Worm (Caenorhabditis elegans) whole organism, late embryonic: ENCODE results near the gene T05B9.1.
A peak's percentile ranks its signal among the peaks of the same experiment; 100 is the strongest.

Experiments
- C38D4.7 ChIP-seq: fragments of 200-800 bp; sonication (Bioruptor generic); optimal IDR thresholded peaks from 2 replicates; lab custom pipeline; 2018; ENCODE audit warnings: mild to moderate bottlenecking, missing genetic modification characterization, moderate library complexity, missing compliant biosample characterization
- K09A11.1 ChIP-seq: sonication (generic microtip); optimal IDR thresholded peaks from 2 replicates; lab custom pipeline; 2017; ENCODE audit warnings: antibody characterized with exemption, mild to moderate bottlenecking, missing genetic modification characterization, missing compliant biosample characterization; ENCODE audit not compliant: insufficient read depth
- T23F11.4 ChIP-seq: fragments of 200-800 bp; sonication (Bioruptor generic); optimal IDR thresholded peaks from 2 replicates; lab custom pipeline; 2018; ENCODE audit warnings: mild to moderate bottlenecking, missing genetic modification characterization, missing compliant biosample characterization
- Y22D7AL.16 ChIP-seq: sonication (generic microtip); optimal IDR thresholded peaks from 2 replicates; lab custom pipeline; 2016; ENCODE audit warnings: missing genetic modification characterization, missing compliant biosample characterization
- ceh-19 ChIP-seq: fragments of 200-800 bp; sonication (Bioruptor generic); optimal IDR thresholded peaks from 2 replicates; lab custom pipeline; 2018; ENCODE audit warnings: mild to moderate bottlenecking, missing genetic modification characterization, missing compliant biosample characterization
- ceh-2 ChIP-seq: sonication (generic microtip); optimal IDR thresholded peaks from 2 replicates; lab custom pipeline; 2016; ENCODE audit warnings: missing genotype, missing genetic modification characterization, missing compliant biosample characterization
- ceh-34 ChIP-seq: sonication (generic microtip); optimal IDR thresholded peaks from 2 replicates; lab custom pipeline; 2016; ENCODE audit warnings: mild to moderate bottlenecking, missing genetic modification characterization, missing compliant biosample characterization
- ceh-9 ChIP-seq: sonication (generic microtip); optimal IDR thresholded peaks from 2 replicates; lab custom pipeline; 2016; ENCODE audit warnings: mild to moderate bottlenecking, missing genetic modification characterization, inconsistent platforms, missing compliant biosample characterization
- che-1 ChIP-seq: sonication (generic microtip); optimal IDR thresholded peaks from 2 replicates; lab custom pipeline; 2016; ENCODE audit warnings: mild to moderate bottlenecking, missing genetic modification characterization, missing compliant biosample characterization
- elt-2 ChIP-seq: sonication (generic microtip); optimal IDR thresholded peaks from 2 replicates; lab custom pipeline; 2016; ENCODE audit warnings: missing genetic modification reagents, missing genetic modification characterization, missing compliant biosample characterization
- hlh-13 ChIP-seq: fragments of 200-800 bp; sonication (Bioruptor generic); optimal IDR thresholded peaks from 2 replicates; lab custom pipeline; 2018; ENCODE audit warnings: mild to moderate bottlenecking, missing genetic modification characterization, missing compliant biosample characterization
- hlh-15 ChIP-seq: sonication (generic microtip); optimal IDR thresholded peaks from 2 replicates; lab custom pipeline; 2016; ENCODE audit warnings: missing genetic modification characterization, missing compliant biosample characterization
- hlh-6 ChIP-seq: sonication (generic microtip); optimal IDR thresholded peaks from 2 replicates; lab custom pipeline; 2016; ENCODE audit warnings: missing genotype, missing genetic modification characterization, missing compliant biosample characterization
- lim-6 ChIP-seq: sonication (generic microtip); optimal IDR thresholded peaks from 2 replicates; lab custom pipeline; 2016; ENCODE audit warnings: missing genetic modification characterization, missing compliant biosample characterization
- lin-11 ChIP-seq: fragments of 200-800 bp; sonication (Bioruptor generic); optimal IDR thresholded peaks from 2 replicates; lab custom pipeline; 2018; ENCODE audit warnings: mild to moderate bottlenecking, missing genetic modification characterization, missing compliant biosample characterization
- madf-2 ChIP-seq: sonication (generic microtip); optimal IDR thresholded peaks from 2 replicates; lab custom pipeline; 2017; ENCODE audit warnings: missing genetic modification characterization, missing compliant biosample characterization
- mec-3 ChIP-seq: sonication (generic microtip); optimal IDR thresholded peaks from 2 replicates; lab custom pipeline; 2016; ENCODE audit warnings: borderline replicate concordance, missing genetic modification characterization, missing compliant biosample characterization
- nfya-1 ChIP-seq: sonication (generic microtip); optimal IDR thresholded peaks from 2 replicates; lab custom pipeline; 2017; ENCODE audit warnings: missing genetic modification characterization, mild to moderate bottlenecking, missing compliant biosample characterization, antibody characterized with exemption, moderate library complexity
- nhr-11 ChIP-seq: fragments of 150-350 bp; optimal IDR thresholded peaks from 2 replicates; lab custom pipeline; 2014; ENCODE audit warnings: missing biosample characterization, missing genetic modification characterization
- nhr-232 ChIP-seq: sonication (generic microtip); optimal IDR thresholded peaks from 2 replicates; lab custom pipeline; 2016; ENCODE audit warnings: missing genetic modification characterization, missing compliant biosample characterization
- npax-4 ChIP-seq: sonication (generic microtip); optimal IDR thresholded peaks from 2 replicates; lab custom pipeline; 2016; ENCODE audit warnings: missing genetic modification characterization, missing compliant biosample characterization
- odd-2 ChIP-seq: sonication (generic microtip); optimal IDR thresholded peaks from 2 replicates; lab custom pipeline; 2017; ENCODE audit warnings: antibody characterized with exemption, mild to moderate bottlenecking, missing genetic modification characterization, missing compliant biosample characterization
- pag-3 ChIP-seq: sonication (generic microtip); optimal IDR thresholded peaks from 2 replicates; lab custom pipeline; 2016; ENCODE audit warnings: missing compliant biosample characterization, missing genetic modification characterization, borderline replicate concordance
- pha-2 ChIP-seq: sonication (generic microtip); optimal IDR thresholded peaks from 2 replicates; lab custom pipeline; 2017; ENCODE audit warnings: mild to moderate bottlenecking, missing genetic modification characterization, missing compliant biosample characterization
- pqm-1 ChIP-seq: sonication (generic microtip); optimal IDR thresholded peaks from 2 replicates; lab custom pipeline; 2016; ENCODE audit warnings: missing genetic modification characterization, missing compliant biosample characterization
- pros-1 ChIP-seq: fragments of 150-350 bp; optimal IDR thresholded peaks from 2 replicates; lab custom pipeline; 2014; ENCODE audit warnings: missing biosample characterization, missing genetic modification reagents, missing genetic modification characterization
- sdc-2 ChIP-seq: sonication (generic microtip); optimal IDR thresholded peaks from 2 replicates; lab custom pipeline; 2016; ENCODE audit warnings: missing genotype, missing genetic modification characterization, missing compliant biosample characterization
- sox-2 ChIP-seq: fragments of 200-800 bp; sonication (Bioruptor generic); IDR thresholded peaks from 2 replicates; pipeline ENCODE4 v1.3.6; 2022; ENCODE audit warnings: missing genetic modification reagents, missing genetic modification characterization, missing compliant biosample characterization
- sox-4 ChIP-seq: sonication (generic microtip); optimal IDR thresholded peaks from 2 replicates; lab custom pipeline; 2017; ENCODE audit warnings: mild to moderate bottlenecking, missing genetic modification characterization, inconsistent platforms, missing compliant biosample characterization
- syd-9 ChIP-seq: sonication (generic microtip); optimal IDR thresholded peaks from 2 replicates; lab custom pipeline; 2016; ENCODE audit warnings: mild to moderate bottlenecking, missing genetic modification characterization, moderate library complexity, missing compliant biosample characterization
- tbx-2 ChIP-seq: sonication (generic microtip); optimal IDR thresholded peaks from 2 replicates; lab custom pipeline; 2016; ENCODE audit warnings: missing genetic modification characterization, missing compliant biosample characterization
- ttx-3 ChIP-seq: sonication (generic microtip); optimal IDR thresholded peaks from 2 replicates; lab custom pipeline; 2016; ENCODE audit warnings: missing genetic modification reagents, missing genetic modification characterization, missing compliant biosample characterization
- unc-3 ChIP-seq, 2 experiments: fragments of 200-800 bp in 1 of 2; sonication (Bioruptor generic) in 1 of 2; sonication (generic microtip) in 1 of 2; conservative IDR thresholded peaks in 1 of 2; optimal IDR thresholded peaks in 1 of 2; 2 replicates each; pipeline versions ENCODE4 v1.3.6 to Lab custom; 2016 to 2022; ENCODE audit warnings: missing compliant biosample characterization in 2 of 2, missing genetic modification characterization in 2 of 2, missing genetic modification reagents in 1 of 2
- unc-55 ChIP-seq: sonication (generic microtip); optimal IDR thresholded peaks from 2 replicates; lab custom pipeline; 2017; ENCODE audit warnings: missing biosample characterization, missing genetic modification reagents, missing genetic modification characterization
- zip-5 ChIP-seq: sonication (generic microtip); optimal IDR thresholded peaks from 2 replicates; lab custom pipeline; 2016; ENCODE audit warnings: missing genetic modification characterization, missing compliant biosample characterization

The T05B9.1 gene

DNA sequence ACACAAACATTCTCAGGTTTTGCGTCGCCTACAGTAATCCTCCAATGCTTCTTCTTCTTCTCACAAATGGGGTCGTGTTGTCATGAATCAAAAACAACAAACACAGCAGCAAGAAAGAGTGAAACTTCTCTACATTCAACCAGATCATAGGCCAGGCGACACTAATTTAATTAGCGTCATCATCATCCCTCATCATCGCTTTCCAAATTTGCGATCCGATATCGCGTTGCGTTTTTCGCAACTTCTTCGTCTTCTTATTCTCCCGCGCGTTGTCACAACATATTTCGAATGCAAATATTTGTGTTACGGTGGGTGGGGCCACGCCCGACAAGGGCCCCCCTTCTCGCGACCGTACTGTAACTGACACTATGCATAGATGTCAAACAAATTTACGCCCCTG lies 25.5 kb upstream of the T05B9.1 start:
- TF ChIP-seq nhr-232 (tag; lab: Kevin White, UChicago): no peak

DNA sequence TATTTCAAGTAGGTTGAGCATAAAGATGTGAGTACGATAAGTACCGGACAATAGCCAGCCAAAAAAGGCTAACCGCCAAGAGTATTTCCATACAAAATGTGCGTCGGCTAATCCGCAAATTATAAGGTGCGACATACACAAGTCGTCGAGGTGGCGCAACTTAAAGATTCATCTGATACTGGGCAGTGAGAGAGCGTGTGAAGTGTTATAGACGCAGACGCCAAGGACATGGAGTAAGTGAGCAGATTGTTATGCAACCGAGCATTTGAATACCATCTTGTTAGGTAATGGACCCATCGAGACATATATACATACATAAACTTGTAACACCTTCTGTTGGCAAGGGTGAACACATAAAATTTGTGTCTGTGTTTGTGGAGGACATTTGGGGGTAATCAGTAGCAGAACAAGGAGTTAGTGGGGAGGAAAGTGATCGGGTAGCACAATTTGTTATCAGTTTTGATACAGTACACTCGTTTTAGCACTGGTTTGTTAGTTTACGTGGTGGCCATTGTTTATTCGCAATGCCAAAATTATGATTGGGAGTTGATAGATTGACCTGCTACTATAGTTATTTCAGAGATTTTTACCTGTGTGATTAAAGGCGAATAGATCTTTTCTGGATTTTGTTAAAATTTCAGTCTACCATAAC lies 24.4 kb upstream of the T05B9.1 start:
- TF ChIP-seq tbx-2 (tag; lab: Kevin White, UChicago): peak; percentile 59
- TF ChIP-seq pqm-1: no peak
- TF ChIP-seq elt-2: peak; percentile 36
- TF ChIP-seq mec-3: no peak

- no peak for TF ChIP-seq Y22D7AL.16 (tag; lab: Kevin White, UChicago)
- no peak for TF ChIP-seq lin-11
- no peak for TF ChIP-seq pha-2 (tag; lab: Kevin White, UChicago)
- no peak for TF ChIP-seq zip-5 (tag; lab: Kevin White, UChicago)
These were observed 23.7 kb upstream of the T05B9.1 start for ce11 chrII:11284701-11285100.

DNA sequence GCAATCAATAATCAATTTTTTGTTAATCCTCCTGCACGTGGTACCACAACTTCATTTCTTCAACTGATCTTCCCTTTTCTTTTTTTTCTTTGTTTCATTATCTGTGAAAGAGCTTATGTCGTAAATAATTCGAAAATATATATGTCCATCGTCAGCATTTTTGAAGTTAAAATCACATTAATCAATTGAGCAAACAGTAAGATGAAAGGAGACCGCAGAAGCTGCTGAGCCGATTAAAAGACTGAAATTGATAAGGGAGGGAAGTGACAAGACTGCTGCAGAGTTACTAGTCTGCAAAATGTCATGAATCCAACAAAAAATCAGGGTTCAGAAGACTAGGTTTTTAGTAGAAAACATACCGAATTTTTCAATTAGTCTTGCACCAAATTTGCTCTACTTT lies 22.8 kb upstream of the T05B9.1 start:
- no peak for TF ChIP-seq ttx-3 (tag; lab: Kevin White, UChicago)
- TF ChIP-seq madf-2 (tag; lab: Kevin White, UChicago): no peak
- no peak for TF ChIP-seq pha-2 (tag; lab: Kevin White, UChicago)

DNA sequence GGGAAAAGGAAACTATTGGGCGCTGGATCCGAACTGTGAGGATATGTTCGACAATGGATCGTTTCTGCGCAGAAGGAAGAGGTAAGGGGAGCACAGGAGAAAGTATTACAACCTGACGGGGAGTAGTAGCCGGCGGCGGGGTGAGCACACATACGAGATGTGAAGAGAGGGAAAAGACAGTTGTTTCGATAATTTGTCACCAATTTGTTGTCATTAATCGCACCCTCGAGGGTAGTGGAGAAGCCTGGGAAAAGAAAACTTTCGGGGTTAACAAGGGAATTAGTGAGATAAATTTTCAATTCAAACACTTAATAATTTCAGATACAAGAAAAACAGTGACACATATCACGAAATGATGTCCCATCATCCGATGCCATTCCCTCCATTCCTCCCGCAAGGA lies 22.0 kb upstream of the T05B9.1 start:
- TF ChIP-seq T23F11.4 (GFP tag; lab: Kevin White, UChicago) (no peak), Y22D7AL.16 (tag; lab: Kevin White, UChicago) (no peak), sox-4 (tag; lab: Kevin White, UChicago) (no peak), K09A11.1 (tag; lab: Kevin White, UChicago) (no peak), hlh-6 (tag; lab: Kevin White, UChicago) (no peak), pag-3 (tag; lab: Kevin White, UChicago) (no peak), syd-9 (tag; lab: Kevin White, UChicago) (no peak), unc-55 (GFP tag; lab: Kevin White, UChicago) (peak; percentile 28), unc-3 (GFP tag; conservative IDR thresholded peaks at IDR 0.05; lab: Robert Waterston, UW) (no peak), unc-3 (tag; optimal IDR thresholded peaks at IDR 0.05; lab: Kevin White, UChicago) (no peak), pros-1 (tag; lab: Kevin White, UChicago) (no peak), lim-6 (tag; lab: Kevin White, UChicago) (no peak), nfya-1 (no peak), hlh-15 (tag; lab: Kevin White, UChicago) (no peak), tbx-2 (tag; lab: Kevin White, UChicago) (peak; percentile 6), ceh-34 (tag; lab: Kevin White, UChicago) (no peak)

ce11 chrII:11281666-11282065 lies 20.7 kb upstream of the T05B9.1 start, which contains the start of gene unc-130:
unc-130 (plus strand) TSS chrII:11281966.
- no peak for TF ChIP-seq odd-2 (tag; lab: Kevin White, UChicago)
- TF ChIP-seq K09A11.1 (tag; lab: Kevin White, UChicago): no peak
- TF ChIP-seq nhr-232 (tag; lab: Kevin White, UChicago): no peak
- TF ChIP-seq lin-11: no peak
- TF ChIP-seq sox-2 (GFP tag; lab: Robert Waterston, UW): no peak
- no peak for TF ChIP-seq mec-3
- no peak for TF ChIP-seq ceh-9 (tag; lab: Kevin White, UChicago)
- TF ChIP-seq che-1 (tag; lab: Kevin White, UChicago): no peak
- TF ChIP-seq pqm-1: no peak
- no peak for TF ChIP-seq ceh-2
- TF ChIP-seq hlh-13 (GFP tag; lab: Kevin White, UChicago): no peak
- no peak for TF ChIP-seq ceh-19
- TF ChIP-seq nhr-11 (tag; lab: Kevin White, UChicago): no peak
- TF ChIP-seq npax-4 (tag; lab: Kevin White, UChicago): no peak
- no peak for TF ChIP-seq Y22D7AL.16 (tag; lab: Kevin White, UChicago)
- TF ChIP-seq sox-4 (tag; lab: Kevin White, UChicago): no peak
- no peak for TF ChIP-seq sdc-2 (tag; lab: Kevin White, UChicago)
- no peak for TF ChIP-seq C38D4.7 (GFP tag; lab: Kevin White, UChicago)
- no peak for TF ChIP-seq ttx-3 (tag; lab: Kevin White, UChicago)
- TF ChIP-seq, all 69 proteins: peak for 0
